Worm (Caenorhabditis elegans): Measurements from ENCODE around the gene C27D8.3.

Gene C27D8.3

DNA sequence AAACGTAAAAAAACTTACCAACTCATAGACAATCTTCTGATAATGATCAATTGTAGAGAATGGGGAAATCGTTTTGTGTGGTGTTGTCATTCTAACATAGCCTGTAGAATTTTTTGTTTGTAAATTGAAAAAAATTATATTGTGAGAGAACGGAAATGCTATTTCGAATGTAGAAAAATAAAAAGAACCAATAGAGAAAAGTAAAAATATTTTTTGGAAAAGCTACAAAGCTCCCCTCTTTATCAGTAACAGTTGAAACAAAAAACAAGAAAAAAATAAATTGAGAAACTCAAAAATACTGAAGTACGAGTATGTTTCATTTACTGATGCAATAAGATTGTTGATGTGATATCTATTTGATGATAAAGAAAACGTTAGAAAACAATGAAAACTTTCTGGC, at the start of gene C27D8.3:
Gene C27D8.3 (minus strand): TSS at position 101 of the 400 bp plus-strand sequence.
- TF ChIP-seq ceh-16 (tag; optimal IDR thresholded peaks at IDR 0.05) (no peak), tbx-2 (tag; optimal IDR thresholded peaks at IDR 0.05) (no peak), nfya-1 (tag; optimal IDR thresholded peaks at IDR 0.05; ENCODE audit: insufficient read depth) (no peak), nhr-11 (tag; optimal IDR thresholded peaks at IDR 0.05) (no peak), egl-5 (tag; optimal IDR thresholded peaks at IDR 0.05) (no peak), nhr-12 (tag; optimal IDR thresholded peaks at IDR 0.05) (no peak), unc-39 (tag; optimal IDR thresholded peaks at IDR 0.05) (no peak), eor-1 (tag; optimal IDR thresholded peaks at IDR 0.05) (no peak), daf-12 (tag; optimal IDR thresholded peaks at IDR 0.05) (no peak), ceh-82 (tag; optimal IDR thresholded peaks at IDR 0.05) (no peak), elt-1 (tag; optimal IDR thresholded peaks at IDR 0.05) (no peak), pha-4 (tag; optimal IDR thresholded peaks at IDR 0.05) (no peak)

DNA sequence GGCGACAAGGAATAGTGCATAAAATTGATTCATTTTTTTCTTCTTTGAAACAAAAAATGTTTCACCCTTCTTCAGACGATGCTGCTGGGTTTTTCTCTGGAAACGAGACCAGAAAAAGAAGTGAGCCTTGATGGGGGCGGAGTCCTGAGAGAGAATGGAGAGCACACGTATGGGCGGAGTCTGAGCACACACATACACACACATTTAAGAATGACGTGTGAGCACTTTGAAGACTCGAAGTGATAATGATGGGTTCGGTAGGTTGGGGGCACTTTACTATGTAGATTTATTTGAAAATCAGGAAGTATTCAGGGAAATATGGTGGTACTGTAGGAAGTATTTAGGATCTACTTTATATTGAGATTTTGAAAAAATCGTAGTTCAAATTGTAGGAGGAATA, 45.9 kb upstream of the C27D8.3 start, which contains the start of gene flp-9:
Gene flp-9 (minus strand): TSS at position 101 of the 400 bp plus-strand sequence.
- TF ChIP-seq fos-1 (tag; optimal IDR thresholded peaks at IDR 0.05) (no peak), nhr-25 (tag; optimal IDR thresholded peaks at IDR 0.05) (no peak), ZK546.5 (tag; optimal IDR thresholded peaks at IDR 0.05) (no peak), lin-15B (tag; optimal IDR thresholded peaks at IDR 0.05) (no peak), jun-1 (tag; optimal IDR thresholded peaks at IDR 0.05) (no peak), nhr-77 (tag; optimal IDR thresholded peaks at IDR 0.05) (no peak), ztf-11 (tag; optimal IDR thresholded peaks at IDR 0.05) (no peak), ceh-9 (tag; optimal IDR thresholded peaks at IDR 0.05) (no peak)

ce11 chrIV:12755641-12756040, 44.1 kb upstream of the C27D8.3 start:
- TF ChIP-seq ceh-82 (tag; optimal IDR thresholded peaks at IDR 0.05) (no peak), elt-2 (tag; optimal IDR thresholded peaks at IDR 0.05) (no peak), skn-1 (tag; optimal IDR thresholded peaks at IDR 0.05) (no peak), sea-2 (GFP tag; optimal IDR thresholded peaks at IDR 0.05) (no peak), nfya-1 (tag; optimal IDR thresholded peaks at IDR 0.05; ENCODE audit: insufficient read depth) (no peak), tbx-2 (tag; optimal IDR thresholded peaks at IDR 0.05) (no peak), mdl-1 (tag; optimal IDR thresholded peaks at IDR 0.05) (no peak), nhr-23 (tag; optimal IDR thresholded peaks at IDR 0.05) (no peak), ceh-16 (tag; optimal IDR thresholded peaks at IDR 0.05) (no peak), nhr-25 (tag; optimal IDR thresholded peaks at IDR 0.05) (no peak), ZK546.5 (tag; optimal IDR thresholded peaks at IDR 0.05) (no peak), fkh-2 (tag; optimal IDR thresholded peaks at IDR 0.05) (no peak), egl-5 (tag; optimal IDR thresholded peaks at IDR 0.05) (no peak), mml-1 (tag; optimal IDR thresholded peaks at IDR 0.05) (no peak), ama-1 (optimal IDR thresholded peaks at IDR 0.05) (no peak), nhr-76 (tag; optimal IDR thresholded peaks at IDR 0.05) (no peak), nhr-237 (tag; optimal IDR thresholded peaks at IDR 0.05) (no peak), ceh-28 (tag; optimal IDR thresholded peaks at IDR 0.05) (no peak), nhr-77 (tag; optimal IDR thresholded peaks at IDR 0.05) (no peak)

DNA sequence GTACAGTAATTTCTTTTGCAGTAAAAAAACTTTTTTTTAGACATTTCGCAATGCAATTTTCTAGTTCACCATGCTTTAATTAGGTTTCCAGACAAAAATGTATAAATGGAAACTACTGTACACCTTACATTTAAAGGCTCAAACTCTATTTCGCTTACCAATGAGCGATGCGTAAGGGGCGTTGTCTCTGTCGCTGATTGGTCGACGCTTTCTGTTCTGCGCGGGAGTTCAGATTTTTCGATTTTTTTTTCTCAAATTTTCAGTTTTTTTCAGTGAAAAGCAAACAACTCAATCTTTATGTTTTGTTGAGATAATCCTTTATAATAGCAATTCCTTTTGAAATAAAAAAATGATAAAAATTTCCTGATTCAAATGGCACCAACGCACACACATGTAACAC, 42.6 kb upstream of the C27D8.3 start:
- peak; percentile 84 for TF ChIP-seq nfya-1 (tag; optimal IDR thresholded peaks at IDR 0.05; ENCODE audit: insufficient read depth)
- TF ChIP-seq fkh-10 (GFP tag; optimal IDR thresholded peaks at IDR 0.05): no peak

DNA sequence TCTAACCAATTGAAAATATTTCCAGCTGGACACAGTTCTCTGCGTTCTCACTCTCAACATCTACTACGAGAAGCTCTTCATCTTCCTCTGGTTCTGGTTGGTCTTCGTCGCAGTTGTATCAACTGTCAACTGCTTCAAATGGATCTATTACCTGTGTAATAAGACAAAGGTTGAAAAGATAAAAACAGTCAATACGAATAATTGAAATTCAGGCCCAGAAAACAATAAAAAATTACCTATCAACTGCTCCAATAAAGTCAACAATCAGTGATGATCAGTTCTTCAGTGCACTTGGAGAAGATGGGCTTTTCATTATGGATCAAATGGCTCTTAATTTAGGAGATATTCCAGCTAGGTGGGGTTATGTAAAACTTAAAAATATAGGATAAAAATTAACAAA, 37.2 kb upstream of the C27D8.3 start:
- TF ChIP-seq skn-1 (tag; optimal IDR thresholded peaks at IDR 0.05): no peak
- no peak for TF ChIP-seq nhr-237 (tag; optimal IDR thresholded peaks at IDR 0.05)
- TF ChIP-seq mdl-1 (tag; optimal IDR thresholded peaks at IDR 0.05): no peak
- no peak for TF ChIP-seq hmg-11 (tag; optimal IDR thresholded peaks at IDR 0.05)
- no peak for TF ChIP-seq ztf-11 (tag; optimal IDR thresholded peaks at IDR 0.05)
- no peak for TF ChIP-seq daf-12 (tag; optimal IDR thresholded peaks at IDR 0.05)
- no peak for TF ChIP-seq ceh-9 (tag; optimal IDR thresholded peaks at IDR 0.05)
- TF ChIP-seq nhr-12 (tag; optimal IDR thresholded peaks at IDR 0.05): no peak
- TF ChIP-seq unc-39 (tag; optimal IDR thresholded peaks at IDR 0.05): no peak
- TF ChIP-seq nhr-23 (tag; optimal IDR thresholded peaks at IDR 0.05): no peak
- TF ChIP-seq sea-2 (GFP tag; optimal IDR thresholded peaks at IDR 0.05): no peak

DNA sequence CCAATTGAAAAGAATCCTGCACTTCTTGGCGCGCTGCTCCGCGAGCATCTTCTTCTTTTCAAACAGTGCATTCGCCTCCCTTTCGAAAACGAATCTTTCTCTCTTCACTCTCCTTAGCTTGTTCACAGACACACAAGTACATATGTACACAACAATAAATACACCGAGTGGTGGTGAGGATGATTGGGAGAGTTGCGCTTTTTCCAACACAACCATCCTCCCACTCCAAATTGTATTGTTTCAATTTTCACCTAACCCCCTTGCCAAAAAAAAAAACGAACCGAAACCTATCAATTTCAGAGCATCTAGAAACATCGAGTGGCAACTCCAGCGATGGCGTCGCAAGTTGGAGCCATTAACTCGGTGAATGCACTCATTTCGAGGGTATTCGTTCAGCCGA, 34.7 kb upstream of the C27D8.3 start, which contains the start of gene inx-6:
Gene inx-6 (plus strand): TSS at position 301 of the 400 bp plus-strand sequence.
- TF ChIP-seq nhr-237 (tag; optimal IDR thresholded peaks at IDR 0.05) (no peak), elt-3 (tag; optimal IDR thresholded peaks at IDR 0.05) (no peak), ceh-9 (tag; optimal IDR thresholded peaks at IDR 0.05) (no peak), jun-1 (tag; optimal IDR thresholded peaks at IDR 0.05) (no peak), pha-4 (tag; optimal IDR thresholded peaks at IDR 0.05) (peak; percentile 47), lsy-12 (tag; optimal IDR thresholded peaks at IDR 0.05) (no peak)
